Worm (Caenorhabditis elegans): Measurements from ENCODE around the gene C36C9.11.
"Not testable (repeated sequence)": the region's sequence is repeated elsewhere in the genome, so short reads cannot be mapped to it uniquely, and the experiment has no call there.

Gene C36C9.11

ce11 chrX:1687079-1687478, at the start of gene C36C9.11:
Gene C36C9.11, plus strand, starts transcription at chrX:1687379.
- not testable (repeated sequence) for TF ChIP-seq gmeb-1, ZK546.5, peb-1 (tag; optimal IDR thresholded peaks at IDR 0.05)

- TF ChIP-seq nhr-237 (tag; optimal IDR thresholded peaks at IDR 0.05) (no peak), mab-5 (tag; optimal IDR thresholded peaks at IDR 0.05) (no peak), F13H6.1 (tag; optimal IDR thresholded peaks at IDR 0.05) (no peak), mdl-1 (tag; optimal IDR thresholded peaks at IDR 0.05) (no peak), lin-39 (tag; optimal IDR thresholded peaks at IDR 0.05) (no peak), nhr-11 (tag; optimal IDR thresholded peaks at IDR 0.05) (no peak), Y55F3AM.14 (GFP tag; optimal IDR thresholded peaks at IDR 0.05) (no peak), nhr-23 (tag; optimal IDR thresholded peaks at IDR 0.05) (no peak), ztf-11 (tag; optimal IDR thresholded peaks at IDR 0.05) (no peak), ama-1 (optimal IDR thresholded peaks at IDR 0.05) (no peak), unc-55 (GFP tag; optimal IDR thresholded peaks at IDR 0.05) (no peak), ztf-1 (GFP tag; conservative IDR thresholded peaks at IDR 0.05) (no peak), nhr-21 (tag; optimal IDR thresholded peaks at IDR 0.05) (no peak), sma-9 (GFP tag; optimal IDR thresholded peaks at IDR 0.05) (no peak), sma-9 (tag; optimal IDR thresholded peaks at IDR 0.05) (no peak), ztf-4 (tag; optimal IDR thresholded peaks at IDR 0.05) (no peak), zag-1 (tag; optimal IDR thresholded peaks at IDR 0.05) (no peak), ceh-16 (tag; optimal IDR thresholded peaks at IDR 0.05) (no peak), unc-62 (GFP tag; optimal IDR thresholded peaks at IDR 0.05) (no peak), blmp-1 (tag; optimal IDR thresholded peaks at IDR 0.05; ENCODE audit: insufficient read depth) (no peak), nhr-25 (tag; optimal IDR thresholded peaks at IDR 0.05) (no peak)
Observed at ce11 chrX:1643442-1644096, 43.6 kb upstream of the C36C9.11 start.

ce11 chrX:1651668-1652067, 35.5 kb upstream of the C36C9.11 start, which contains the start of gene ZK380.4:
Gene ZK380.4, minus strand, starts transcription at chrX:1651994.
- no peak for TF ChIP-seq ztf-4 (tag; optimal IDR thresholded peaks at IDR 0.05)
- no peak for TF ChIP-seq ceh-82 (tag; optimal IDR thresholded peaks at IDR 0.05)
- TF ChIP-seq F13H6.1 (tag; optimal IDR thresholded peaks at IDR 0.05): no peak
- TF ChIP-seq nhr-12 (tag; optimal IDR thresholded peaks at IDR 0.05): no peak
- no peak for TF ChIP-seq lin-11 (tag; optimal IDR thresholded peaks at IDR 0.05)
- no peak for TF ChIP-seq elt-3 (tag; optimal IDR thresholded peaks at IDR 0.05)
- TF ChIP-seq ztf-11 (tag; optimal IDR thresholded peaks at IDR 0.05): no peak
- no peak for TF ChIP-seq gmeb-1 (tag; optimal IDR thresholded peaks at IDR 0.05)
- TF ChIP-seq egl-27 (tag; optimal IDR thresholded peaks at IDR 0.05): no peak
- TF ChIP-seq crh-2 (tag; optimal IDR thresholded peaks at IDR 0.05): no peak
- no peak for TF ChIP-seq lin-39 (tag; optimal IDR thresholded peaks at IDR 0.05)

- TF ChIP-seq dmd-4 (tag; optimal IDR thresholded peaks at IDR 0.05) (no peak), elt-3 (tag; optimal IDR thresholded peaks at IDR 0.05) (no peak), nhr-12 (tag; optimal IDR thresholded peaks at IDR 0.05) (no peak), skn-1 (tag; optimal IDR thresholded peaks at IDR 0.05) (no peak), nhr-10 (tag; optimal IDR thresholded peaks at IDR 0.05) (no peak), gmeb-1 (tag; optimal IDR thresholded peaks at IDR 0.05) (no peak), mdl-1 (tag; optimal IDR thresholded peaks at IDR 0.05) (no peak)
Observed at ce11 chrX:1654146-1654545, 33.0 kb upstream of the C36C9.11 start, which contains the start of gene ZK380.6. Gene ZK380.6, plus strand, starts transcription at chrX:1654446.

- TF ChIP-seq lsy-2 (tag; optimal IDR thresholded peaks at IDR 0.05): no peak
- no peak for TF ChIP-seq sma-9 (GFP tag; optimal IDR thresholded peaks at IDR 0.05)
- no peak for TF ChIP-seq sma-9 (tag; optimal IDR thresholded peaks at IDR 0.05)
- TF ChIP-seq ztf-11 (tag; optimal IDR thresholded peaks at IDR 0.05): no peak
Observed at ce11 chrX:1655207-1655606, 32.0 kb upstream of the C36C9.11 start, which contains the start of gene tbx-32. Gene tbx-32, plus strand, starts transcription at chrX:1655507.
